Worm (Caenorhabditis elegans) whole organism, late embryonic: ENCODE data around the gene clec-39.

Experiments used
- C08G9.2 ChIP-seq: sonication (generic microtip); optimal IDR thresholded peaks from 2 replicates; lab custom pipeline; 2016; ENCODE audit warnings: mild to moderate bottlenecking, missing genetic modification characterization, moderate library complexity, missing compliant biosample characterization
- ahr-1 ChIP-seq: sonication (generic microtip); optimal IDR thresholded peaks from 2 replicates; lab custom pipeline; 2016; ENCODE audit warnings: missing genetic modification characterization, missing compliant biosample characterization
- ama-1 ChIP-seq: fragments of 150-350 bp; optimal IDR thresholded peaks from 2 replicates; lab custom pipeline; 2014
- ceh-14 ChIP-seq: sonication (generic microtip); optimal IDR thresholded peaks from 2 replicates; lab custom pipeline; 2016; ENCODE audit warnings: missing genotype, missing genetic modification characterization, missing compliant biosample characterization
- ceh-19 ChIP-seq: fragments of 200-800 bp; sonication (Bioruptor generic); optimal IDR thresholded peaks from 2 replicates; lab custom pipeline; 2018; ENCODE audit warnings: mild to moderate bottlenecking, missing genetic modification characterization, missing compliant biosample characterization
- ceh-2 ChIP-seq: sonication (generic microtip); optimal IDR thresholded peaks from 2 replicates; lab custom pipeline; 2016; ENCODE audit warnings: missing genotype, missing genetic modification characterization, missing compliant biosample characterization
- ceh-22 ChIP-seq: sonication (generic microtip); optimal IDR thresholded peaks from 2 replicates; lab custom pipeline; 2017; ENCODE audit warnings: missing biosample characterization, missing genetic modification characterization
- ceh-31 ChIP-seq: sonication (generic microtip); optimal IDR thresholded peaks from 2 replicates; lab custom pipeline; 2016; ENCODE audit warnings: missing genetic modification characterization, missing compliant biosample characterization
- ceh-45 ChIP-seq: fragments of 200-800 bp; sonication (Bioruptor generic); IDR thresholded peaks from 2 replicates; pipeline ENCODE4 v1.3.6; 2022; ENCODE audit warnings: missing genetic modification reagents, missing genetic modification characterization, missing compliant biosample characterization
- ceh-9 ChIP-seq: sonication (generic microtip); optimal IDR thresholded peaks from 2 replicates; lab custom pipeline; 2016; ENCODE audit warnings: mild to moderate bottlenecking, missing genetic modification characterization, inconsistent platforms, missing compliant biosample characterization
- che-1 ChIP-seq: sonication (generic microtip); optimal IDR thresholded peaks from 2 replicates; lab custom pipeline; 2016; ENCODE audit warnings: mild to moderate bottlenecking, missing genetic modification characterization, missing compliant biosample characterization
- elt-2 ChIP-seq: sonication (generic microtip); optimal IDR thresholded peaks from 2 replicates; lab custom pipeline; 2016; ENCODE audit warnings: missing genetic modification reagents, missing genetic modification characterization, missing compliant biosample characterization
- eyg-1 ChIP-seq: sonication (generic microtip); optimal IDR thresholded peaks from 2 replicates; lab custom pipeline; 2016; ENCODE audit warnings: missing genotype, missing genetic modification characterization, missing compliant biosample characterization
- fax-1 ChIP-seq: sonication (generic microtip); optimal IDR thresholded peaks from 2 replicates; lab custom pipeline; 2016; ENCODE audit warnings: missing genotype, missing genetic modification characterization, missing compliant biosample characterization
- hlh-15 ChIP-seq: sonication (generic microtip); optimal IDR thresholded peaks from 2 replicates; lab custom pipeline; 2016; ENCODE audit warnings: missing genetic modification characterization, missing compliant biosample characterization
- hlh-30 ChIP-seq: sonication (generic microtip); optimal IDR thresholded peaks from 2 replicates; lab custom pipeline; 2017; ENCODE audit warnings: antibody characterized with exemption, missing genetic modification characterization, missing compliant biosample characterization; ENCODE audit not compliant: insufficient read depth
- hlh-6 ChIP-seq: sonication (generic microtip); optimal IDR thresholded peaks from 2 replicates; lab custom pipeline; 2016; ENCODE audit warnings: missing genotype, missing genetic modification characterization, missing compliant biosample characterization
- hlh-8 ChIP-seq: sonication (generic microtip); optimal IDR thresholded peaks from 2 replicates; lab custom pipeline; 2016; ENCODE audit warnings: missing genotype, missing genetic modification characterization, missing compliant biosample characterization
- lin-11 ChIP-seq: fragments of 200-800 bp; sonication (Bioruptor generic); optimal IDR thresholded peaks from 2 replicates; lab custom pipeline; 2018; ENCODE audit warnings: mild to moderate bottlenecking, missing genetic modification characterization, missing compliant biosample characterization
- madf-2 ChIP-seq: sonication (generic microtip); optimal IDR thresholded peaks from 2 replicates; lab custom pipeline; 2017; ENCODE audit warnings: missing genetic modification characterization, missing compliant biosample characterization
- nhr-11 ChIP-seq: fragments of 150-350 bp; optimal IDR thresholded peaks from 2 replicates; lab custom pipeline; 2014; ENCODE audit warnings: missing biosample characterization, missing genetic modification characterization
- nhr-232 ChIP-seq: sonication (generic microtip); optimal IDR thresholded peaks from 2 replicates; lab custom pipeline; 2016; ENCODE audit warnings: missing genetic modification characterization, missing compliant biosample characterization
- npax-4 ChIP-seq: sonication (generic microtip); optimal IDR thresholded peaks from 2 replicates; lab custom pipeline; 2016; ENCODE audit warnings: missing genetic modification characterization, missing compliant biosample characterization
- pat-9 ChIP-seq: fragments of 200-800 bp; sonication (Bioruptor generic); optimal IDR thresholded peaks from 2 replicates; lab custom pipeline; 2018; ENCODE audit warnings: mild to moderate bottlenecking, missing genetic modification characterization, moderate library complexity, missing compliant biosample characterization
- pha-4 ChIP-seq: fragments of 150-350 bp; optimal IDR thresholded peaks from 2 replicates; lab custom pipeline; 2018; ENCODE audit warnings: missing biosample characterization, missing genetic modification reagents, missing genetic modification characterization
- pqm-1 ChIP-seq: sonication (generic microtip); optimal IDR thresholded peaks from 2 replicates; lab custom pipeline; 2016; ENCODE audit warnings: missing genetic modification characterization, missing compliant biosample characterization
- rnt-1 ChIP-seq: sonication (generic microtip); optimal IDR thresholded peaks from 2 replicates; lab custom pipeline; 2016; ENCODE audit warnings: missing genetic modification characterization, missing compliant biosample characterization
- sdc-2 ChIP-seq: sonication (generic microtip); optimal IDR thresholded peaks from 2 replicates; lab custom pipeline; 2016; ENCODE audit warnings: missing genotype, missing genetic modification characterization, missing compliant biosample characterization
- sox-4 ChIP-seq: sonication (generic microtip); optimal IDR thresholded peaks from 2 replicates; lab custom pipeline; 2017; ENCODE audit warnings: mild to moderate bottlenecking, missing genetic modification characterization, inconsistent platforms, missing compliant biosample characterization
- syd-9 ChIP-seq: sonication (generic microtip); optimal IDR thresholded peaks from 2 replicates; lab custom pipeline; 2016; ENCODE audit warnings: mild to moderate bottlenecking, missing genetic modification characterization, moderate library complexity, missing compliant biosample characterization
- tbx-2 ChIP-seq: sonication (generic microtip); optimal IDR thresholded peaks from 2 replicates; lab custom pipeline; 2016; ENCODE audit warnings: missing genetic modification characterization, missing compliant biosample characterization
- tbx-7 ChIP-seq: sonication (generic microtip); optimal IDR thresholded peaks from 2 replicates; lab custom pipeline; 2016; ENCODE audit warnings: missing genotype, missing genetic modification characterization, missing compliant biosample characterization
- unc-3 ChIP-seq, 2 experiments: fragments of 200-800 bp in 1 of 2; sonication (Bioruptor generic) in 1 of 2; sonication (generic microtip) in 1 of 2; conservative IDR thresholded peaks in 1 of 2; optimal IDR thresholded peaks in 1 of 2; 2 replicates each; pipeline versions ENCODE4 v1.3.6 to Lab custom; 2016 to 2022; ENCODE audit warnings: missing compliant biosample characterization in 2 of 2, missing genetic modification characterization in 2 of 2, missing genetic modification reagents in 1 of 2
- unc-42 ChIP-seq: sonication (generic microtip); optimal IDR thresholded peaks from 2 replicates; lab custom pipeline; 2016; ENCODE audit warnings: missing genotype, missing genetic modification characterization, missing compliant biosample characterization
- zip-5 ChIP-seq: sonication (generic microtip); optimal IDR thresholded peaks from 2 replicates; lab custom pipeline; 2016; ENCODE audit warnings: missing genetic modification characterization, missing compliant biosample characterization

Gene clec-39

ce11 chrV:16735518-16735917 lies 3.5 kb upstream of the clec-39 start, which contains the start of the genes clec-38 and clec-34:
Gene clec-38 (minus strand): TSS chrV:16735618.
Gene clec-34 (plus strand): TSS chrV:16735765.
- TF ChIP-seq nhr-11 (tag; lab: Kevin White, UChicago) (no peak), sdc-2 (tag; lab: Kevin White, UChicago) (no peak), lin-11 (tag; lab: Kevin White, UChicago) (no peak), unc-3 (GFP tag; conservative IDR thresholded peaks at IDR 0.05; lab: Robert Waterston, UW) (no peak), unc-3 (tag; optimal IDR thresholded peaks at IDR 0.05; lab: Kevin White, UChicago) (no peak)

DNA sequence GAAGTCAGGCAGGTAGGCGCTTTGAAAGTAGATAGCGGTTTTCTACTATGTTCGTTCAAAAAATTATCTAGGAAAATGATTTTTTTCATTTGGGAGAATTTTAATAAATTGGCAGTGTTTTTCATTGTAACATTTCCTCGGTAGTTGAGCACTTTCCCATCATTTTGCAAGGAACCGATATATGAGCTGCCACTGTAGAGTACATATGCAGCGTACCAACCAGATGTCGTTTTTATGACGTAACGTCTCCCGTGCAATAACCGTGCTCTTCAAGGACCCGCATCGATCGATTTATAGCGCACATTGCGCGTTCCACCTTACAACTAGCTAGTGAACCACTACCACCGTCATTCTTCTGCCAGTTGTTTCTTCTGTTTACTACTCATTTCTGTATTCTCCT lies 3.1 kb downstream of the clec-39 start, which contains the start of gene T25E12.6:
TSS of gene T25E12.6 (plus strand) at position 301 of the 400 bp plus-strand sequence.
- no peak for TF ChIP-seq hlh-15
- TF ChIP-seq unc-3 (GFP tag; conservative IDR thresholded peaks at IDR 0.05; lab: Robert Waterston, UW): no peak
- TF ChIP-seq unc-3 (tag; optimal IDR thresholded peaks at IDR 0.05; lab: Kevin White, UChicago): no peak
- no peak for TF ChIP-seq ceh-9 (tag; lab: Kevin White, UChicago)
- no peak for TF ChIP-seq sox-4
- no peak for TF ChIP-seq ceh-19 (GFP tag; lab: Kevin White, UChicago)
- no peak for TF ChIP-seq elt-2 (tag; lab: Kevin White, UChicago)
- no peak for TF ChIP-seq ceh-45
- TF ChIP-seq ahr-1 (tag; lab: Kevin White, UChicago): no peak
- no peak for TF ChIP-seq ceh-22 (tag; lab: Kevin White, UChicago)
- no peak for TF ChIP-seq hlh-30
- TF ChIP-seq pha-4 (tag; lab: Kevin White, UChicago): no peak
- TF ChIP-seq hlh-8 (tag; lab: Kevin White, UChicago): no peak
- TF ChIP-seq che-1 (tag; lab: Kevin White, UChicago): no peak

ce11 chrV:16744783-16745182 lies 5.7 kb downstream of the clec-39 start:
- TF ChIP-seq hlh-30 (no peak), nhr-232 (tag; lab: Kevin White, UChicago) (no peak)

DNA sequence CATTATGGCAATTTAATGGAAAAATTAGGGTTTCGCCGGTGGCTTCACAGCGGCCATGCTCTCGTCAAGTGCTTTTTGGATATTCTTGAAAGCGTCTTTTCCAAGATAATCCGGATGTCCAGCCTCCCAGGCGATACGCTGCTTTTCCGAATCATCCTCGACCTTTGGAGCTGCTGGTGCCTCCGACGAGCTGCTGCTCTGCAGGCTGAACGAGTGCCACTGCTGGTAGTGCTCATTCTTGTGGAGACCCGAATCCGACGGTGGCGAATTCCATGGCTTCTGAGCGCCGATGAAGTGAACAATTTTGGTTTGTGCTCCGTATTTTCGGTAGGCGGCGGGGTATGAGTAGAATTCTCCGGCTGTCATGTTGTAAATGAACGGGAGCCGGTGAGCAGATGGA lies 6.1 kb downstream of the clec-39 start:
- TF ChIP-seq ama-1 (no peak), eyg-1 (tag; lab: Kevin White, UChicago) (no peak), hlh-6 (tag; lab: Kevin White, UChicago) (no peak), pqm-1 (tag; lab: Kevin White, UChicago) (no peak), rnt-1 (tag; lab: Kevin White, UChicago) (no peak), ceh-22 (tag; lab: Kevin White, UChicago) (no peak), hlh-8 (tag; lab: Kevin White, UChicago) (no peak)
- TF ChIP-seq, all 69 proteins: peak for 0

- no peak for TF ChIP-seq npax-4 (tag; lab: Kevin White, UChicago)
- TF ChIP-seq zip-5: peak; percentile 53
- no peak for TF ChIP-seq syd-9 (tag; lab: Kevin White, UChicago)
- peak; percentile 17 for TF ChIP-seq C08G9.2
- peak; percentile 13 for TF ChIP-seq tbx-2 (tag; lab: Kevin White, UChicago)
- no peak for TF ChIP-seq madf-2 (tag; lab: Kevin White, UChicago)
- TF ChIP-seq unc-42 (tag; lab: Kevin White, UChicago): no peak
- TF ChIP-seq ceh-2 (tag; lab: Kevin White, UChicago): peak; percentile 33
- no peak for TF ChIP-seq fax-1 (tag; lab: Kevin White, UChicago)
- TF ChIP-seq tbx-7 (tag; lab: Kevin White, UChicago): peak; percentile 64
- peak; percentile 24 for TF ChIP-seq elt-2 (tag; lab: Kevin White, UChicago)
- TF ChIP-seq ceh-14 (tag; lab: Kevin White, UChicago): peak; percentile 7
- TF ChIP-seq pat-9 (tag; lab: Kevin White, UChicago): no peak
- TF ChIP-seq ceh-31 (tag; lab: Kevin White, UChicago): peak; percentile 53
These were observed 7.3 kb downstream of the clec-39 start, which contains the start of gene gyg-2 for ce11 chrV:16746231-16746990. Gene gyg-2 (minus strand): TSS chrV:16746258.
